Fruit fly (Drosophila melanogaster) whole organism, pupa: ENCODE data around the gene CG31381.

ENCODE experiments used
- CG12605 ChIP-seq: fragments of 200-800 bp; sonication (Bioruptor generic); IDR thresholded peaks from 2 replicates; pipeline ENCODE4 v1.3.6; 2022; ENCODE audit warnings: missing biosample characterization, missing genetic modification characterization
- CG13204 ChIP-seq: fragments of 200-800 bp; sonication (Bioruptor generic); optimal IDR thresholded peaks from 2 replicates; lab custom pipeline; 2018; ENCODE audit warnings: missing biosample characterization, mild to moderate bottlenecking, missing genetic modification characterization, moderate library complexity
- CG14655 ChIP-seq: fragments of 200-800 bp; sonication (Bioruptor generic); optimal IDR thresholded peaks from 3 replicates; lab custom pipeline; 2017; ENCODE audit warnings: mild to moderate bottlenecking, missing biosample characterization, missing genetic modification reagents, missing genetic modification characterization
- CG32121 ChIP-seq: fragments of 200-800 bp; sonication (Bioruptor generic); IDR thresholded peaks from 2 replicates; pipeline ENCODE4 v1.3.6; 2022; ENCODE audit warnings: missing biosample characterization, missing genetic modification characterization
- CG34367 ChIP-seq: fragments of 200-800 bp; sonication (Bioruptor generic); optimal IDR thresholded peaks from 2 replicates; lab custom pipeline; 2018; ENCODE audit warnings: missing biosample characterization, mild to moderate bottlenecking, missing genetic modification characterization
- CG8159 ChIP-seq: fragments of 200-800 bp; sonication (Bioruptor generic); optimal IDR thresholded peaks from 3 replicates; lab custom pipeline; 2018; ENCODE audit warnings: missing biosample characterization, mild to moderate bottlenecking, missing genetic modification characterization, moderate library complexity
- Ets98B ChIP-seq: fragments of 200-800 bp; sonication (Bioruptor generic); IDR thresholded peaks from 2 replicates; pipeline ENCODE4 v1.3.6; 2022; ENCODE audit warnings: missing biosample characterization, missing genetic modification characterization
- Pif1A ChIP-seq: fragments of 200-800 bp; sonication (Bioruptor generic); optimal IDR thresholded peaks from 3 replicates; lab custom pipeline; 2016; ENCODE audit warnings: missing biosample characterization, missing genetic modification characterization
- rn ChIP-seq: fragments of 200-800 bp; sonication (Bioruptor generic); IDR thresholded peaks from 2 replicates; pipeline ENCODE4 v1.3.6; 2022; ENCODE audit warnings: missing biosample characterization, missing genetic modification characterization

dm6 chr3R:24905959-24906634 lies 29.3 kb downstream of the CG31381 start, which contains the start of gene CG13643:
- no peak for TF ChIP-seq CG34367 (tag; lab: Kevin White, UChicago)
- TF ChIP-seq CG12605 (GFP tag; lab: Robert Waterston, UW) = no peak
- TF ChIP-seq Ets98B (GFP tag; lab: Robert Waterston, UW) = peak; percentile 23; the same call in 1 of the 2 replicates
- TF ChIP-seq rn (GFP tag; lab: Robert Waterston, UW) = no peak
- peak; percentile 56 for TF ChIP-seq CG32121
- TF ChIP-seq Pif1A (GFP tag; lab: Kevin White, UChicago) = peak; percentile 54
- TF ChIP-seq CG14655 (GFP tag; lab: Kevin White, UChicago) = peak; percentile 81
- TF ChIP-seq CG13204 (GFP tag; lab: Kevin White, UChicago) = no peak
- peak; percentile 53 for TF ChIP-seq CG8159 (tag; lab: Kevin White, UChicago)
